Fruit fly (Drosophila melanogaster) whole organism, embryonic: ENCODE results near the gene CG17029.

Source experiments
- Adf1 ChIP-seq: fragments of 200-800 bp; sonication (Bioruptor generic); IDR thresholded peaks from 2 replicates; pipeline ENCODE4 v1.3.6; 2022; ENCODE audit warnings: missing biosample characterization, missing genetic modification characterization
- Antp ChIP-seq: fragments of 200-800 bp; sonication (Bioruptor generic); optimal IDR thresholded peaks from 3 replicates; lab custom pipeline; 2016; ENCODE audit warnings: missing biosample characterization, missing genetic modification characterization
- CG1024 ChIP-seq: fragments of 200-800 bp; sonication (Bioruptor generic); IDR thresholded peaks from 2 replicates; pipeline ENCODE4 v1.3.6; 2022; ENCODE audit warnings: missing biosample characterization, missing genetic modification characterization
- CG10543 ChIP-seq: fragments of 200-800 bp; sonication (Bioruptor generic); optimal IDR thresholded peaks from 3 replicates; lab custom pipeline; 2017; ENCODE audit warnings: missing biosample characterization, mild to moderate bottlenecking, missing genetic modification characterization, moderate library complexity
- CG10654 ChIP-seq: fragments of 200-800 bp; sonication (Bioruptor generic); optimal IDR thresholded peaks from 2 replicates; lab custom pipeline; 2016; ENCODE audit warnings: missing biosample characterization, missing genetic modification characterization
- CG12659 ChIP-seq: fragments of 200-800 bp; sonication (Bioruptor generic); optimal IDR thresholded peaks from 3 replicates; lab custom pipeline; 2017; ENCODE audit warnings: mild to moderate bottlenecking, missing biosample characterization, missing genetic modification reagents, missing genetic modification characterization
- CG14441 ChIP-seq: fragments of 200-800 bp; sonication (Bioruptor generic); IDR thresholded peaks from 2 replicates; pipeline ENCODE4 v1.3.6; 2022; ENCODE audit warnings: missing biosample characterization, missing genetic modification characterization
- CG15696 ChIP-seq: fragments of 200-800 bp; sonication (Bioruptor generic); optimal IDR thresholded peaks from 2 replicates; lab custom pipeline; 2019; ENCODE audit warnings: missing biosample characterization, mild to moderate bottlenecking, missing genetic modification characterization, moderate library complexity
- CG1602 ChIP-seq: fragments of 200-800 bp; sonication (Bioruptor generic); optimal IDR thresholded peaks from 3 replicates; lab custom pipeline; 2016; ENCODE audit warnings: missing biosample characterization, missing genetic modification characterization
- CG17359 ChIP-seq: fragments of 200-800 bp; sonication (Bioruptor generic); optimal IDR thresholded peaks from 3 replicates; lab custom pipeline; 2018; ENCODE audit warnings: missing biosample characterization, mild to moderate bottlenecking, missing genetic modification characterization, moderate library complexity
- CG33557 ChIP-seq: fragments of 200-800 bp; sonication (Bioruptor generic); optimal IDR thresholded peaks from 2 replicates; lab custom pipeline; 2019; ENCODE audit warnings: missing biosample characterization, mild to moderate bottlenecking, missing genetic modification characterization, moderate library complexity
- CG34422 ChIP-seq: fragments of 200-800 bp; sonication (Bioruptor generic); IDR thresholded peaks from 3 replicates; pipeline ENCODE4 v1.3.6; 2022; ENCODE audit warnings: missing biosample characterization, missing genetic modification characterization
- CG4820 ChIP-seq: fragments of 200-800 bp; sonication (Bioruptor generic); optimal IDR thresholded peaks from 3 replicates; lab custom pipeline; 2016; ENCODE audit warnings: missing biosample characterization, missing genetic modification characterization
- CG4854 ChIP-seq: fragments of 200-800 bp; sonication (Bioruptor generic); optimal IDR thresholded peaks from 2 replicates; lab custom pipeline; 2016; ENCODE audit warnings: missing biosample characterization, missing genetic modification characterization, inconsistent platforms
- CG6689 ChIP-seq: fragments of 200-800 bp; sonication (Bioruptor generic); IDR thresholded peaks from 2 replicates; pipeline ENCODE4 v1.3.6; 2022; ENCODE audit warnings: missing biosample characterization, missing genetic modification characterization
- CG9727 ChIP-seq: fragments of 200-800 bp; sonication (Bioruptor generic); optimal IDR thresholded peaks from 3 replicates; lab custom pipeline; 2017; ENCODE audit warnings: missing biosample characterization, mild to moderate bottlenecking, missing genetic modification characterization
- Doc2 ChIP-seq: fragments of 200-800 bp; sonication (Bioruptor generic); IDR thresholded peaks from 2 replicates; pipeline ENCODE4 v1.3.6; 2022; ENCODE audit warnings: missing biosample characterization, missing genetic modification characterization
- Elba2 ChIP-seq: fragments of 200-800 bp; sonication (Bioruptor generic); optimal IDR thresholded peaks from 3 replicates; lab custom pipeline; 2016; ENCODE audit warnings: missing biosample characterization, missing genetic modification characterization
- GATAe ChIP-seq: fragments of 200-800 bp; sonication (Bioruptor generic); conservative IDR thresholded peaks from 2 replicates; pipeline ENCODE4 v1.3.6; 2022; ENCODE audit warnings: missing biosample characterization, missing genetic modification characterization
- HLH54F ChIP-seq: fragments of 200-800 bp; sonication (Bioruptor generic); optimal IDR thresholded peaks from 3 replicates; lab custom pipeline; 2016; ENCODE audit warnings: missing biosample characterization, missing genetic modification characterization
- Hmx ChIP-seq: fragments of 200-800 bp; sonication (Bioruptor generic); optimal IDR thresholded peaks from 2 replicates; lab custom pipeline; 2016; ENCODE audit warnings: missing biosample characterization, missing genetic modification characterization
- Lim3 ChIP-seq: fragments of 200-800 bp; sonication (Bioruptor generic); IDR thresholded peaks from 2 replicates; pipeline ENCODE4 v1.3.6; 2022; ENCODE audit warnings: missing biosample characterization, missing genetic modification characterization
- MBD-R2 ChIP-seq: fragments of 200-800 bp; sonication (Bioruptor generic); IDR thresholded peaks from 2 replicates; pipeline ENCODE4 v1.3.6; 2022; ENCODE audit warnings: missing biosample characterization, missing genetic modification characterization
- Med ChIP-seq: fragments of 200-800 bp; sonication (Bioruptor generic); peaks from one replicate; lab custom pipeline; 2016; ENCODE audit warnings: missing biosample characterization, missing genetic modification characterization, mild to moderate bottlenecking, inconsistent platforms, moderate library complexity
- Mes4 ChIP-seq: fragments of 200-800 bp; sonication (Bioruptor generic); optimal IDR thresholded peaks from 2 replicates; lab custom pipeline; 2016; ENCODE audit warnings: missing biosample characterization, missing genetic modification characterization
- NK7.1 ChIP-seq: fragments of 200-800 bp; sonication (Bioruptor generic); optimal IDR thresholded peaks from 3 replicates; lab custom pipeline; 2016; ENCODE audit warnings: missing biosample characterization, missing genetic modification characterization
- Ravus ChIP-seq: fragments of 200-800 bp; sonication (Bioruptor generic); IDR thresholded peaks from 2 replicates; pipeline ENCODE4 v1.3.6; 2022; ENCODE audit warnings: missing biosample characterization, missing genetic modification characterization
- Rfx ChIP-seq: fragments of 200-800 bp; sonication (Bioruptor generic); IDR thresholded peaks from 2 replicates; pipeline ENCODE4 v1.3.6; 2022; ENCODE audit warnings: missing biosample characterization, missing genetic modification characterization
- Rx ChIP-seq: fragments of 200-800 bp; sonication (Bioruptor generic); IDR thresholded peaks from 2 replicates; pipeline ENCODE4 v1.3.6; 2022; ENCODE audit warnings: missing biosample characterization, missing genetic modification characterization
- Six4 ChIP-seq: fragments of 200-800 bp; sonication (Bioruptor generic); optimal IDR thresholded peaks from 2 replicates; lab custom pipeline; 2016; ENCODE audit warnings: missing biosample characterization, missing genetic modification characterization
- Sry-δ ChIP-seq: fragments of 200-800 bp; sonication (Bioruptor generic); optimal IDR thresholded peaks from 2 replicates; lab custom pipeline; 2016; ENCODE audit warnings: missing biosample characterization, missing genetic modification characterization
- Vsx1 ChIP-seq: fragments of 200-800 bp; sonication (Bioruptor generic); optimal IDR thresholded peaks from 2 replicates; lab custom pipeline; 2017; ENCODE audit warnings: missing biosample characterization, mild to moderate bottlenecking, missing genetic modification characterization, missing genetic modification reagents
- ato ChIP-seq: fragments of 200-800 bp; sonication (Bioruptor generic); IDR thresholded peaks from 2 replicates; pipeline ENCODE4 v1.3.6; 2022; ENCODE audit warnings: missing biosample characterization, missing genetic modification characterization; ENCODE audit not compliant: partially characterized antibody
- btn ChIP-seq: fragments of 200-800 bp; sonication (Bioruptor generic); optimal IDR thresholded peaks from 2 replicates; lab custom pipeline; 2016; ENCODE audit warnings: missing biosample characterization, missing genetic modification characterization
- caup ChIP-seq: fragments of 200-800 bp; sonication (Bioruptor generic); optimal IDR thresholded peaks from 3 replicates; lab custom pipeline; 2017; ENCODE audit warnings: missing biosample characterization, mild to moderate bottlenecking, missing genetic modification characterization, moderate library complexity; ENCODE audit not compliant: severe bottlenecking
- ci ChIP-seq: fragments of 200-800 bp; sonication (Bioruptor generic); IDR thresholded peaks from 3 replicates; pipeline ENCODE4 v1.3.6; 2022; ENCODE audit warnings: missing biosample characterization, missing genetic modification characterization
- dmrt99B ChIP-seq: fragments of 200-800 bp; sonication (Bioruptor generic); optimal IDR thresholded peaks from 2 replicates; lab custom pipeline; 2018; ENCODE audit warnings: missing biosample characterization, mild to moderate bottlenecking, missing genetic modification characterization, moderate library complexity
- her ChIP-seq: fragments of 200-800 bp; sonication (Bioruptor generic); optimal IDR thresholded peaks from 2 replicates; lab custom pipeline; 2016; ENCODE audit warnings: missing biosample characterization, missing genetic modification characterization
- klu ChIP-seq: fragments of 200-800 bp; sonication (Bioruptor generic); IDR thresholded peaks from 2 replicates; pipeline ENCODE4 v1.3.6; 2022; ENCODE audit warnings: missing biosample characterization, missing genetic modification characterization
- luna ChIP-seq: fragments of 200-800 bp; sonication (Bioruptor generic); optimal IDR thresholded peaks from 2 replicates; lab custom pipeline; 2016; ENCODE audit warnings: missing biosample characterization, missing genetic modification characterization
- odd ChIP-seq: fragments of 200-800 bp; sonication (Bioruptor generic); optimal IDR thresholded peaks from 2 replicates; lab custom pipeline; 2017; ENCODE audit warnings: missing biosample characterization, mild to moderate bottlenecking, missing genetic modification characterization
- peb ChIP-seq: fragments of 200-800 bp; sonication (Bioruptor generic); IDR thresholded peaks from 2 replicates; pipeline ENCODE4 v1.3.6; 2022; ENCODE audit warnings: missing biosample characterization, missing genetic modification characterization
- ranshi ChIP-seq: fragments of 200-800 bp; sonication (Bioruptor generic); IDR thresholded peaks from 2 replicates; pipeline ENCODE4 v1.3.6; 2022; ENCODE audit warnings: missing biosample characterization, missing genetic modification characterization
- schlank ChIP-seq: fragments of 200-800 bp; sonication (Bioruptor generic); optimal IDR thresholded peaks from 2 replicates; lab custom pipeline; 2018; ENCODE audit warnings: missing biosample characterization, mild to moderate bottlenecking, missing genetic modification characterization
- scrt ChIP-seq: fragments of 200-800 bp; sonication (Bioruptor generic); optimal IDR thresholded peaks from 2 replicates; lab custom pipeline; 2018; ENCODE audit warnings: missing biosample characterization, mild to moderate bottlenecking, missing genetic modification characterization, moderate library complexity
- sens ChIP-seq: fragments of 200-800 bp; sonication (Bioruptor generic); peaks from one replicate; lab custom pipeline; 2016; ENCODE audit warnings: missing biosample characterization, missing genetic modification characterization
- so ChIP-seq: fragments of 200-800 bp; sonication (Bioruptor generic); IDR thresholded peaks from 3 replicates; pipeline ENCODE4 v1.3.6; 2022; ENCODE audit warnings: missing biosample characterization, missing genetic modification characterization
- tin ChIP-seq: fragments of 200-800 bp; sonication (Bioruptor generic); optimal IDR thresholded peaks from 3 replicates; lab custom pipeline; 2016; ENCODE audit warnings: missing biosample characterization, missing genetic modification characterization
- tio ChIP-seq: fragments of 200-800 bp; sonication (Bioruptor generic); optimal IDR thresholded peaks from 2 replicates; lab custom pipeline; 2017; ENCODE audit warnings: missing biosample characterization, missing genetic modification characterization, inconsistent platforms
- tx ChIP-seq: fragments of 200-800 bp; sonication (Bioruptor generic); optimal IDR thresholded peaks from 2 replicates; lab custom pipeline; 2016; ENCODE audit warnings: missing biosample characterization, missing genetic modification characterization

Gene CG17029

DNA sequence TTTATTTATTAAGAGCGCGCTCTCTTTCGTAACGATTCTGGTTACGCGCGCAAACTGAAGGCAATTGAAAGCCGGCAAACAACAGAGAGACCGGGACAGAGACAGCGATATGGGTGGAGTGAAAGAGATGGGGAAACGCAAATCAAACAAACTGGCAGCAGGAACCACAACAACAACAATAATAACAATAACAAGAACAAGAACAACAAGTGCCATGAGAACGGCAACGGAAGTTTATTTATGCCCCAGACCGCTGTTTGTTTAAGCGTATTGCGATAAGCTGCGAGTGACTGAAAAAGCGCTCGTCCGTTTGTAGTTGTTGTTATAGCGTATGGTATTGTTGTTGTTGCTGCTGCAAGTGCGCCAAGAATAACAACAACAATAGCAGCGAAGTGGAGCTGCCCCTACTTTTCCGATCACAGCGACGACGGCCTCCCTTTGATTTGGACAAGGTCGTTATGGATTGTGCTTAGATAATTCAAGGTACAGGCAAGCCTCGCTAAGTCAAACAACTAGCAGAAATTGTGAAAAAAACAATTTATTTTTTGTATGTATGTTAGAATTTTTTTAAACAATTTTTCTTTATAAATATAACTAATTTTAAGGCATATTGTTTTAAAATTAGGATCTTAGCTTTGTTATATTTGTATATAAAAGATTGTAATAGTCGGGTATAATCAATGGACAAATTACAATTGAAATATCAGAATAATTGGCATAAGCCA lies 49.6 kb downstream of the CG17029 start (continued):
- TF ChIP-seq Mes4 (GFP tag; lab: Kevin White, UChicago): peak; percentile 72
- TF ChIP-seq CG9727: peak; percentile 75
- TF ChIP-seq CG14441 (GFP tag; lab: Robert Waterston, UW): peak; percentile 6; the same call in 1 of the 2 replicates
- TF ChIP-seq ato (GFP tag; lab: Robert Waterston, UW): 0 out of 2 replicates have a peak, but pooled peaks have one; percentile 8
- peak; percentile 87 for TF ChIP-seq ci (GFP tag; lab: Robert Waterston, UW)
- TF ChIP-seq Lim3 (GFP tag; lab: Robert Waterston, UW): no peak
- peak; percentile 96 for TF ChIP-seq Med
- peak; percentile 35; the same call in 1 of the 2 replicates for TF ChIP-seq ranshi (GFP tag; lab: Robert Waterston, UW)
- TF ChIP-seq Doc2 (GFP tag; lab: Robert Waterston, UW): no peak
- 0 out of 2 replicates have a peak, but pooled peaks have one; percentile 14 for TF ChIP-seq CG6689 (GFP tag; lab: Robert Waterston, UW)
- TF ChIP-seq Hmx: no peak
- peak; percentile 34 for TF ChIP-seq CG10654
- peak; percentile 54 for TF ChIP-seq schlank (tag; lab: Kevin White, UChicago)
- TF ChIP-seq HLH54F (GFP tag; lab: Kevin White, UChicago): peak; percentile 4
- no peak for TF ChIP-seq MBD-R2
- TF ChIP-seq scrt (GFP tag; lab: Kevin White, UChicago): peak; percentile 36
- peak; percentile 28 for TF ChIP-seq dmrt99B (tag; lab: Kevin White, UChicago)
- peak; percentile 80; the same call in 2 of the 3 replicates for TF ChIP-seq so (GFP tag; lab: Robert Waterston, UW)
- TF ChIP-seq CG33557 (GFP tag; lab: Kevin White, UChicago): peak; percentile 85
- no peak for TF ChIP-seq peb
- TF ChIP-seq CG1024: peak; percentile 61; the same call in 1 of the 2 replicates
- TF ChIP-seq luna: peak; percentile 14
- TF ChIP-seq tio: no peak
- peak; percentile 19 for TF ChIP-seq btn (GFP tag; lab: Kevin White, UChicago)
- 0 out of 2 replicates have a peak, but pooled peaks have one; percentile 17 for TF ChIP-seq Rx (GFP tag; lab: Robert Waterston, UW)
- TF ChIP-seq CG10543 (GFP tag; lab: Kevin White, UChicago): peak; percentile 87
- TF ChIP-seq CG34422: peak; percentile 70; the same call in 1 of the 3 replicates
- peak; percentile 69 for TF ChIP-seq her (GFP tag; lab: Kevin White, UChicago)
- peak; percentile 55 for TF ChIP-seq Antp (GFP tag; lab: Kevin White, UChicago)
- TF ChIP-seq Sry-δ (GFP tag; lab: Kevin White, UChicago): peak; percentile 12
- TF ChIP-seq CG12659 (GFP tag; lab: Kevin White, UChicago): peak; percentile 30
- TF ChIP-seq sens (GFP tag; lab: Kevin White, UChicago): peak; percentile 94
- TF ChIP-seq Elba2 (GFP tag; lab: Kevin White, UChicago): no peak
- TF ChIP-seq CG4854 (GFP tag; lab: Kevin White, UChicago): peak; percentile 38
- TF ChIP-seq Six4: peak; percentile 34
- TF ChIP-seq CG15696 (tag; lab: Kevin White, UChicago): peak; percentile 69
- TF ChIP-seq NK7.1 (GFP tag; lab: Kevin White, UChicago): peak; percentile 70
- TF ChIP-seq Adf1: peak; percentile 57; the same call in 1 of the 2 replicates
- TF ChIP-seq Rfx (GFP tag; lab: Robert Waterston, UW): no peak; the same call in 1 of the 2 replicates
- no peak for TF ChIP-seq GATAe (GFP tag; lab: Robert Waterston, UW)
- no peak for TF ChIP-seq Ravus
- peak; percentile 38 for TF ChIP-seq CG4820 (GFP tag; lab: Kevin White, UChicago)
- peak; percentile 65 for TF ChIP-seq CG17359
- peak; percentile 55 for TF ChIP-seq CG1602 (GFP tag; lab: Kevin White, UChicago)
- TF ChIP-seq Vsx1 (GFP tag; lab: Kevin White, UChicago): peak; percentile 82
- TF ChIP-seq tx: no peak
- peak; percentile 77 for TF ChIP-seq odd (GFP tag; lab: Kevin White, UChicago)
- TF ChIP-seq caup: peak; percentile 78
- no peak for TF ChIP-seq tin (GFP tag; lab: Kevin White, UChicago)
- 0 out of 2 replicates have a peak, but pooled peaks have one; percentile 22 for TF ChIP-seq klu
